Worm (Caenorhabditis elegans): ENCODE results near the gene dyrb-1.

DNA sequence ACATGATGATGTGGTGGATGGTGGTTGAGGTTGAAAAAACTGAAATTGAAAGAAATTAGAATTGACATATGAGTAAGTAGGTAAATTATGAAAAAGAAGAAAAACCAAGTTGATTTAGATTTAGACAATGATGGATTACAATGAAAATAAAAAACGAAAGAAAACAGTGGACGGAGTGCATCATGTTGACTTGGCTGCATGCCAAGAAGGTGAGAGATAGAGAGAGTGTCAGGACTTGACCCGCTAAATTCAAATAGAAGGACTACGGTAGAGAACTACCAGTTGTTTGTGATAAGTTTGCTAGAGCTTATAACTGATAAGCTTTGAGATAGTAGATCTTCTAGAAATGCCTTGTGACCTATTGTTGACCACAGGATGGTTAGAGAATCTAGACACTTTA is 45.8 kb downstream of the dyrb-1 start, which contains the start of gene T24B8.3:
- TF ChIP-seq ama-1 (optimal IDR thresholded peaks at IDR 0.05) = peak; percentile 43
- TF ChIP-seq B0310.2 (tag; optimal IDR thresholded peaks at IDR 0.05) = no peak
- TF ChIP-seq ets-7 (tag; optimal IDR thresholded peaks at IDR 0.05) = no peak
- TF ChIP-seq tra-4 (tag; optimal IDR thresholded peaks at IDR 0.05) = no peak
- TF ChIP-seq sea-1 (GFP tag; conservative IDR thresholded peaks at IDR 0.05) = no peak
- TF ChIP-seq hnd-1 (tag; optimal IDR thresholded peaks at IDR 0.05) = no peak
- TF ChIP-seq aly-1 (tag; optimal IDR thresholded peaks at IDR 0.05) = no peak
- TF ChIP-seq hmg-4 (GFP tag; optimal IDR thresholded peaks at IDR 0.05) = no peak
- no peak for TF ChIP-seq flt-1 (GFP tag; IDR thresholded peaks at IDR 0.05)
- no peak for TF ChIP-seq scrt-1 (GFP tag; IDR thresholded peaks at IDR 0.05)
- TF ChIP-seq ceh-36 (tag; optimal IDR thresholded peaks at IDR 0.05) = no peak
- TF ChIP-seq F13C5.2 (tag; optimal IDR thresholded peaks at IDR 0.05) = no peak
- no peak for TF ChIP-seq tbx-37 (GFP tag; conservative IDR thresholded peaks at IDR 0.05)
